Fruit fly (Drosophila melanogaster) whole organism, prepupa: ENCODE data around the gene orion.
A peak's percentile ranks its signal among the peaks of the same experiment; 100 is the strongest.

ENCODE experiments used
- Blimp-1 ChIP-seq: fragments of 200-800 bp; sonication (Bioruptor generic); optimal IDR thresholded peaks from 3 replicates; lab custom pipeline; 2017; ENCODE audit warnings: missing biosample characterization, missing genetic modification characterization, mild to moderate bottlenecking, moderate library complexity, missing genetic modification reagents
- CG10631 ChIP-seq: fragments of 200-800 bp; sonication (Bioruptor generic); optimal IDR thresholded peaks from 2 replicates; lab custom pipeline; 2016; ENCODE audit warnings: missing biosample characterization, missing genetic modification characterization
- CG11294 ChIP-seq: fragments of 200-800 bp; sonication (Bioruptor generic); IDR thresholded peaks from 2 replicates; pipeline ENCODE4 v1.3.6; 2022; ENCODE audit warnings: missing biosample characterization, missing genetic modification characterization
- CG11762 ChIP-seq: fragments of 200-800 bp; sonication (Bioruptor generic); optimal IDR thresholded peaks from 3 replicates; lab custom pipeline; 2016; ENCODE audit warnings: missing biosample characterization, missing genetic modification characterization; ENCODE audit not compliant: insufficient read depth
- CG11902 ChIP-seq: fragments of 200-800 bp; sonication (Bioruptor generic); optimal IDR thresholded peaks from 3 replicates; lab custom pipeline; 2016; ENCODE audit warnings: missing biosample characterization, missing genetic modification characterization
- CG15336 ChIP-seq: fragments of 200-800 bp; sonication (Bioruptor generic); IDR thresholded peaks from 2 replicates; pipeline ENCODE4 v1.3.6; 2022; ENCODE audit warnings: missing biosample characterization, missing genetic modification characterization
- CG1621 ChIP-seq: fragments of 200-800 bp; sonication (Bioruptor generic); optimal IDR thresholded peaks from 3 replicates; lab custom pipeline; 2018; ENCODE audit warnings: missing biosample characterization, mild to moderate bottlenecking, missing genetic modification characterization
- CG16779 ChIP-seq: fragments of 200-800 bp; sonication (Bioruptor generic); optimal IDR thresholded peaks from 3 replicates; lab custom pipeline; 2017; ENCODE audit warnings: missing biosample characterization, mild to moderate bottlenecking, missing genetic modification characterization
- CG3032 ChIP-seq: fragments of 200-800 bp; optimal IDR thresholded peaks from 2 replicates; lab custom pipeline; 2019; ENCODE audit warnings: missing biosample characterization, mild to moderate bottlenecking, missing genetic modification characterization, moderate library complexity
- CG31627 ChIP-seq: fragments of 200-800 bp; sonication (Bioruptor generic); optimal IDR thresholded peaks from 3 replicates; lab custom pipeline; 2016; ENCODE audit warnings: missing biosample characterization, missing genetic modification characterization
- CG32006 ChIP-seq: fragments of 200-800 bp; sonication (Bioruptor generic); optimal IDR thresholded peaks from 3 replicates; lab custom pipeline; 2017; ENCODE audit warnings: missing biosample characterization, mild to moderate bottlenecking, missing genetic modification characterization
- CG34406 ChIP-seq: fragments of 200-800 bp; sonication (Bioruptor generic); optimal IDR thresholded peaks from 3 replicates; lab custom pipeline; 2016; ENCODE audit warnings: missing biosample characterization, missing genetic modification characterization
- CG3919 ChIP-seq: fragments of 200-800 bp; sonication (Bioruptor generic); optimal IDR thresholded peaks from 3 replicates; lab custom pipeline; 2016; ENCODE audit warnings: missing biosample characterization, missing genetic modification characterization
- CG6276 ChIP-seq: fragments of 200-800 bp; sonication (Bioruptor generic); optimal IDR thresholded peaks from 2 replicates; lab custom pipeline; 2017; ENCODE audit warnings: missing biosample characterization, mild to moderate bottlenecking, missing genetic modification characterization
- CG6792 ChIP-seq: fragments of 200-800 bp; sonication (Bioruptor generic); optimal IDR thresholded peaks from 3 replicates; lab custom pipeline; 2016; ENCODE audit warnings: missing biosample characterization, missing genetic modification characterization
- CG6854 ChIP-seq: fragments of 200-800 bp; sonication (Bioruptor generic); optimal IDR thresholded peaks from 2 replicates; lab custom pipeline; 2017; ENCODE audit warnings: missing biosample characterization, mild to moderate bottlenecking, missing genetic modification characterization
- CG7368 ChIP-seq: fragments of 200-800 bp; sonication (Bioruptor generic); optimal IDR thresholded peaks from 3 replicates; lab custom pipeline; 2016; ENCODE audit warnings: missing biosample characterization, missing genetic modification characterization
- CG8119 ChIP-seq: fragments of 200-800 bp; sonication (Bioruptor generic); IDR thresholded peaks from 3 replicates; pipeline ENCODE4 v1.3.6; 2022; ENCODE audit warnings: missing biosample characterization, missing genetic modification characterization
- CG8632 ChIP-seq: fragments of 200-800 bp; sonication (Bioruptor generic); optimal IDR thresholded peaks from 3 replicates; lab custom pipeline; 2016; ENCODE audit warnings: missing biosample characterization, missing genetic modification characterization
- CG9139 ChIP-seq: fragments of 200-800 bp; sonication (Bioruptor generic); optimal IDR thresholded peaks from 3 replicates; lab custom pipeline; 2017; ENCODE audit warnings: missing biosample characterization, mild to moderate bottlenecking, missing genetic modification characterization
- Eip75B ChIP-seq: fragments of 200-800 bp; sonication (Bioruptor generic); optimal IDR thresholded peaks from 3 replicates; lab custom pipeline; 2016; ENCODE audit warnings: missing biosample characterization, missing genetic modification characterization
- Eip93F ChIP-seq: fragments of 200-800 bp; sonication (Bioruptor generic); optimal IDR thresholded peaks from 2 replicates; lab custom pipeline; 2016; ENCODE audit warnings: missing biosample characterization, mild to moderate bottlenecking, missing genetic modification characterization
- Ets21C ChIP-seq: fragments of 200-800 bp; sonication (Bioruptor generic); optimal IDR thresholded peaks from 3 replicates; lab custom pipeline; 2016; ENCODE audit warnings: missing biosample characterization, missing genetic modification characterization
- Ets96B ChIP-seq: fragments of 200-800 bp; optimal IDR thresholded peaks from 2 replicates; lab custom pipeline; 2019; ENCODE audit warnings: missing biosample characterization, mild to moderate bottlenecking, missing genetic modification characterization, moderate library complexity
- Gug ChIP-seq: fragments of 200-800 bp; sonication (Bioruptor generic); IDR thresholded peaks from 2 replicates; pipeline ENCODE4 v1.3.6; 2022; ENCODE audit warnings: missing biosample characterization, missing genetic modification characterization
- Hr38 ChIP-seq: sonication (Bioruptor generic); optimal IDR thresholded peaks from 2 replicates; lab custom pipeline; 2016; ENCODE audit warnings: missing biosample characterization, missing genetic modification characterization
- Hr39 ChIP-seq: fragments of 200-800 bp; sonication (Bioruptor generic); optimal IDR thresholded peaks from 2 replicates; lab custom pipeline; 2016; ENCODE audit warnings: missing biosample characterization, missing genetic modification characterization
- Hr4 ChIP-seq: fragments of 200-800 bp; sonication (Bioruptor generic); optimal IDR thresholded peaks from 3 replicates; lab custom pipeline; 2016; ENCODE audit warnings: missing biosample characterization, missing genetic modification characterization
- Lpt ChIP-seq: fragments of 200-800 bp; sonication (Bioruptor generic); optimal IDR thresholded peaks from 3 replicates; lab custom pipeline; 2016; ENCODE audit warnings: missing biosample characterization, missing genetic modification characterization
- OdsH ChIP-seq: fragments of 200-800 bp; sonication (Bioruptor generic); optimal IDR thresholded peaks from 3 replicates; lab custom pipeline; 2016; ENCODE audit warnings: missing biosample characterization, missing genetic modification characterization
- Smox ChIP-seq: fragments of 200-800 bp; sonication (Bioruptor generic); optimal IDR thresholded peaks from 3 replicates; lab custom pipeline; 2016; ENCODE audit warnings: missing biosample characterization, missing genetic modification characterization
- Sox102F ChIP-seq: fragments of 200-800 bp; sonication (Bioruptor generic); optimal IDR thresholded peaks from 2 replicates; lab custom pipeline; 2016; ENCODE audit warnings: missing biosample characterization, mild to moderate bottlenecking, missing genetic modification characterization
- Sox14 ChIP-seq: fragments of 200-800 bp; sonication (Bioruptor generic); optimal IDR thresholded peaks from 3 replicates; lab custom pipeline; 2016; ENCODE audit warnings: missing biosample characterization, missing genetic modification characterization
- Sox15 ChIP-seq: fragments of 200-800 bp; sonication (Bioruptor generic); optimal IDR thresholded peaks from 3 replicates; lab custom pipeline; 2016; ENCODE audit warnings: missing biosample characterization, missing genetic modification characterization
- achi ChIP-seq: fragments of 200-800 bp; sonication (Bioruptor generic); optimal IDR thresholded peaks from 3 replicates; lab custom pipeline; 2016; ENCODE audit warnings: missing biosample characterization, missing genetic modification characterization
- acj6 ChIP-seq: fragments of 200-800 bp; sonication (Bioruptor generic); optimal IDR thresholded peaks from 3 replicates; lab custom pipeline; 2016; ENCODE audit warnings: missing biosample characterization, missing genetic modification characterization
- cyc ChIP-seq: fragments of 200-800 bp; sonication (Bioruptor generic); optimal IDR thresholded peaks from 3 replicates; lab custom pipeline; 2016; ENCODE audit warnings: missing biosample characterization, missing genetic modification characterization
- dac ChIP-seq: fragments of 200-800 bp; sonication (Bioruptor generic); optimal IDR thresholded peaks from 2 replicates; lab custom pipeline; 2017; ENCODE audit warnings: missing biosample characterization, mild to moderate bottlenecking, missing genetic modification characterization
- dsx ChIP-seq: fragments of 200-800 bp; optimal IDR thresholded peaks from 3 replicates; lab custom pipeline; 2019; ENCODE audit warnings: missing biosample characterization, mild to moderate bottlenecking, missing genetic modification characterization, moderate library complexity; ENCODE audit not compliant: poor library complexity, severe bottlenecking
- eg ChIP-seq: fragments of 200-800 bp; sonication (Bioruptor generic); IDR thresholded peaks from 3 replicates; pipeline ENCODE4 v1.3.6; 2022; ENCODE audit warnings: missing biosample characterization, missing genetic modification characterization
- esn ChIP-seq: fragments of 200-800 bp; sonication (Bioruptor generic); optimal IDR thresholded peaks from 2 replicates; lab custom pipeline; 2016; ENCODE audit warnings: missing biosample characterization, mild to moderate bottlenecking, missing genetic modification characterization, moderate library complexity
- fd85E ChIP-seq: fragments of 200-800 bp; sonication (Bioruptor generic); optimal IDR thresholded peaks from 3 replicates; lab custom pipeline; 2016; ENCODE audit warnings: missing biosample characterization, missing genetic modification characterization
- lz ChIP-seq: fragments of 200-800 bp; sonication (Bioruptor generic); optimal IDR thresholded peaks from 3 replicates; lab custom pipeline; 2016; ENCODE audit warnings: missing biosample characterization, missing genetic modification characterization
- net ChIP-seq: fragments of 200-800 bp; sonication (Bioruptor generic); optimal IDR thresholded peaks from 3 replicates; lab custom pipeline; 2016; ENCODE audit warnings: missing biosample characterization, missing genetic modification characterization
- pdm3 ChIP-seq: fragments of 200-800 bp; sonication (Bioruptor generic); optimal IDR thresholded peaks from 3 replicates; lab custom pipeline; 2016; ENCODE audit warnings: missing biosample characterization, missing genetic modification characterization
- salr ChIP-seq, 2 experiments: fragments of 200-800 bp; sonication (Bioruptor generic); optimal IDR thresholded peaks; 3 replicates each; lab custom pipeline; 2016 to 2018; ENCODE audit warnings: missing biosample characterization in 2 of 2, missing genetic modification characterization in 2 of 2, mild to moderate bottlenecking in 1 of 2
- spab ChIP-seq: fragments of 200-800 bp; sonication (Bioruptor generic); optimal IDR thresholded peaks from 2 replicates; lab custom pipeline; 2017; ENCODE audit warnings: missing biosample characterization, mild to moderate bottlenecking, missing genetic modification characterization, missing genetic modification reagents
- ss ChIP-seq, 2 experiments: fragments of 200-800 bp; sonication (Bioruptor generic); optimal IDR thresholded peaks; 2 replicates in 1 of 2; 3 replicates in 1 of 2; lab custom pipeline; 2017 to 2018; ENCODE audit warnings: mild to moderate bottlenecking in 2 of 2, missing biosample characterization in 2 of 2, missing genetic modification characterization in 2 of 2, moderate library complexity in 1 of 2
- svp ChIP-seq: fragments of 200-800 bp; sonication (Bioruptor generic); peaks from one replicate; lab custom pipeline; 2016; ENCODE audit warnings: missing biosample characterization, missing genetic modification characterization
- topi ChIP-seq: fragments of 200-800 bp; sonication (Bioruptor generic); optimal IDR thresholded peaks from 3 replicates; lab custom pipeline; 2016; ENCODE audit warnings: missing biosample characterization, missing genetic modification characterization
- vri ChIP-seq: fragments of 200-800 bp; sonication (Bioruptor generic); optimal IDR thresholded peaks from 3 replicates; lab custom pipeline; 2016; ENCODE audit warnings: missing biosample characterization, mild to moderate bottlenecking, missing genetic modification characterization

orion gene

DNA sequence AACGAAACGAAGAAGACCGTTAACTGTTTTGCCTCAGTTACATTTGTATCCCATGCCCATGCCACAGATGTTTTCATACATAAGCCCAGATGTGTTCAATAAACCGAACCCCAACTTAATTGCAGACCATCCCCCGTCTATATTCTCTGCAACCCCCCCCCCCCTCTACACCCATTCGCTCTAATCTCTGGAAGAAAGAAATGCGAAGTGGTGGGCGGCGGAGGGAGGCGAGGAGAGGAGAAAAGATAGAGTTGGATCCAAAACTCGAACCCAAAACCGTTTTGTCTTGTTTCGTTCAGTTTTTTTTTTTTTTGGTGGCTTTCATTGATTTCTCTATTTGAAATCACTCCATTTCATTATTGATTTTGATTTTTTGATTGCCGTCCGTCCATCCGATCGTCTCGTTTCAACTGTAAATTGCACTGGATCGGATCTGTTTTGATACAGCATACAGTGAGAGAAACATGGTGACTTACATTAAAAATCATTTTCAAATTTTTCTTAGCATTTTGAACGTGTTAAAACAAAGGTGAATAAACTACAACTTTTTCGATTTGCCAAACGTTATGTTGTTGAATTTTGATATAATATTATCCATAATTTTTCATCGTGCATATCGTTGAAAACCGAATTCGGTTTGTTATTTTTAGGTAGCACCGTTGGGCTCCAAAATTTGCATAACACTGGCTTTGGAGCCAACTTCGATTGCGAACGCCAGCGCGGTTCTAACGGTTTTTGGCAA, 29.0 kb upstream of the orion start:
- TF ChIP-seq CG8119 (GFP tag; lab: Robert Waterston, UW) (peak; percentile 45; the same call in 2 of the 3 replicates), CG10631 (GFP tag; lab: Kevin White, UChicago) (peak; percentile 33), CG11762 (GFP tag; lab: Kevin White, UChicago) (no peak), CG3032 (no peak), pdm3 (GFP tag; lab: Kevin White, UChicago) (peak; percentile 44), cyc (peak; percentile 37), CG9139 (GFP tag; lab: Kevin White, UChicago) (no peak), Hr38 (GFP tag; lab: Kevin White, UChicago) (no peak), CG15336 (GFP tag; lab: Robert Waterston, UW) (peak; percentile 59), fd85E (GFP tag; lab: Kevin White, UChicago) (no peak), lz (GFP tag; lab: Kevin White, UChicago) (peak; percentile 38), CG6792 (GFP tag; lab: Kevin White, UChicago) (peak; percentile 24), acj6 (GFP tag; lab: Kevin White, UChicago) (peak; percentile 36), Eip75B (GFP tag; lab: Kevin White, UChicago) (peak; percentile 35), Sox15 (no peak), salr (GFP tag; optimal IDR thresholded peaks at IDR 0.05; lab: Kevin White, UChicago) (peak in 1 of 2 experiments; percentile 23), dsx (GFP tag; lab: Kevin White, UChicago) (no peak), Lpt (GFP tag; lab: Kevin White, UChicago) (no peak), CG11294 (GFP tag; lab: Robert Waterston, UW) (no peak), Sox102F (peak; percentile 35), Hr39 (GFP tag; lab: Kevin White, UChicago) (peak; percentile 39), achi (GFP tag; lab: Kevin White, UChicago) (peak; percentile 39), CG16779 (no peak), OdsH (GFP tag; lab: Kevin White, UChicago) (peak; percentile 44), CG1621 (tag; lab: Kevin White, UChicago) (no peak), CG11902 (GFP tag; lab: Kevin White, UChicago) (no peak), CG8632 (peak; percentile 27), esn (peak; percentile 51), CG3919 (peak; percentile 42), dac (GFP tag; lab: Kevin White, UChicago) (peak; percentile 1), CG34406 (GFP tag; lab: Kevin White, UChicago) (peak; percentile 41), Hr4 (GFP tag; lab: Kevin White, UChicago) (peak; percentile 61), topi (GFP tag; lab: Kevin White, UChicago) (peak; percentile 61), CG7368 (GFP tag; lab: Kevin White, UChicago) (no peak), Blimp-1 (GFP tag; lab: Kevin White, UChicago) (no peak), Ets96B (peak; percentile 7), CG31627 (peak; percentile 39), Eip93F (GFP tag; lab: Kevin White, UChicago) (no peak), CG6854 (GFP tag; lab: Kevin White, UChicago) (no peak), net (GFP tag; lab: Kevin White, UChicago) (peak; percentile 21), Smox (GFP tag; lab: Kevin White, UChicago) (peak; percentile 31), ss (GFP tag; optimal IDR thresholded peaks at IDR 0.05; lab: Kevin White, UChicago) (no peak), CG6276 (peak; percentile 45), Ets21C (peak; percentile 9), spab (GFP tag; lab: Kevin White, UChicago) (no peak), Sox14 (GFP tag; lab: Kevin White, UChicago) (peak; percentile 31), eg (GFP tag; lab: Robert Waterston, UW) (peak; percentile 60; the same call in 2 of the 3 replicates), Gug (no peak), vri (GFP tag; lab: Kevin White, UChicago) (no peak), CG32006 (peak; percentile 67), svp (peak; percentile 81)
